Worm (Caenorhabditis elegans) whole organism, mixed stage, embryonic: ENCODE results near the gene F22D3.4.

ENCODE experiments used
- blmp-1 ChIP-seq: fragments of 150-350 bp; optimal IDR thresholded peaks from 2 replicates; lab custom pipeline; 2014; ENCODE audit warnings: missing biosample characterization, missing genetic modification characterization
- ceh-83 ChIP-seq: fragments of 200-800 bp; sonication (Bioruptor generic); optimal IDR thresholded peaks from 2 replicates; lab custom pipeline; 2018; ENCODE audit warnings: mild to moderate bottlenecking, missing genetic modification characterization, missing compliant biosample characterization
- elt-3 ChIP-seq: fragments of 150-350 bp; optimal IDR thresholded peaks from 2 replicates; lab custom pipeline; 2014; ENCODE audit warnings: missing biosample characterization, missing genetic modification characterization
- flh-1 ChIP-seq: fragments of 200-800 bp; sonication (Bioruptor generic); optimal IDR thresholded peaks from 2 replicates; lab custom pipeline; 2018; ENCODE audit warnings: mild to moderate bottlenecking, missing genetic modification characterization, moderate library complexity, missing compliant biosample characterization
- lin-13 ChIP-seq: fragments of 150-350 bp; optimal IDR thresholded peaks from 2 replicates; lab custom pipeline; 2014; ENCODE audit warnings: missing biosample characterization, missing genetic modification characterization
- lsy-2 ChIP-seq: fragments of 150-350 bp; optimal IDR thresholded peaks from 2 replicates; lab custom pipeline; 2014; ENCODE audit warnings: missing biosample characterization, missing genetic modification characterization
- snpc-4 ChIP-seq: fragments of 150-350 bp; optimal IDR thresholded peaks from 2 replicates; lab custom pipeline; 2014; ENCODE audit warnings: missing biosample characterization, missing genetic modification characterization
- unc-120 ChIP-seq: sonication (generic microtip); optimal IDR thresholded peaks from 2 replicates; lab custom pipeline; 2017; ENCODE audit warnings: missing genetic modification characterization, missing compliant biosample characterization; ENCODE audit not compliant: poor library complexity, severe bottlenecking
- unc-39 ChIP-seq: fragments of 150-350 bp; optimal IDR thresholded peaks from 2 replicates; lab custom pipeline; 2014; ENCODE audit warnings: missing biosample characterization, missing genetic modification characterization
- zip-8 ChIP-seq: fragments of 150-350 bp; optimal IDR thresholded peaks from 2 replicates; lab custom pipeline; 2014; ENCODE audit warnings: missing biosample characterization, missing genetic modification characterization

DNA sequence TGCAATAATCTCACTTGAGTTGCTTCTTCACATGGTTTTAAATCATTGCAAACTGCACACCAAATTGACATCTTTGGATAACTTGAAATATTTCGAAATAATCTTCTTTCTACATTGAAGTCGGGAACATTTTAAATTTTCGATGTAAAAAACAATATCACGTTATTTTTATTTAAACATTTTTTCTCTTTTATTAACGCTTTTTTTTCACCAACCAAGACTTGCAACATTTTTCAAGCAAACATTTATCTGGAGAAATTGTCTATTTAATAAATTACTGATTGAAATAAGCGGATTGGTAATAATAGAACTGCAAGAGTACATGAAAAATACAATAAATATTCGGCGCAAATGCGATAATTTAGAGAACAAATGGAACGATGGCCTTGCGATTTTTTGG is 43.1 kb upstream of the F22D3.4 start, which contains the start of gene C15F1.5:
- TF ChIP-seq elt-3 (tag; lab: Kevin White, UChicago), result no peak
- TF ChIP-seq ceh-83, result no peak
- no peak for TF ChIP-seq lsy-2 (tag; lab: Kevin White, UChicago)
- TF ChIP-seq flh-1 (GFP tag; lab: Kevin White, UChicago), result no peak
- TF ChIP-seq snpc-4 (tag; lab: Kevin White, UChicago), result no peak
- TF ChIP-seq blmp-1 (tag; lab: Kevin White, UChicago), result no peak
- TF ChIP-seq lin-13, result no peak
- no peak for TF ChIP-seq unc-120 (tag; lab: Kevin White, UChicago)
- TF ChIP-seq zip-8 (tag; lab: Kevin White, UChicago), result no peak
- TF ChIP-seq unc-39 (tag; lab: Kevin White, UChicago), result no peak
